Worm (Caenorhabditis elegans) whole organism, young adult: ENCODE results near the gene Y32H12A.7.

Experiments
- B0261.1 ChIP-seq: sonication (generic microtip); optimal IDR thresholded peaks from 2 replicates; lab custom pipeline; 2016; ENCODE audit warnings: mild to moderate bottlenecking, missing genetic modification characterization, moderate library complexity, missing compliant biosample characterization
- B0336.3 ChIP-seq: fragments of 200-800 bp; sonication (Bioruptor generic); IDR thresholded peaks from 2 replicates; pipeline ENCODE4 v1.3.6; 2022; ENCODE audit warnings: missing genetic modification characterization, missing compliant biosample characterization
- ZK185.1 ChIP-seq: sonication (generic microtip); optimal IDR thresholded peaks from 2 replicates; lab custom pipeline; 2016; ENCODE audit warnings: mild to moderate bottlenecking, missing genetic modification characterization, missing compliant biosample characterization; ENCODE audit not compliant: poor library complexity, severe bottlenecking
- ama-1 ChIP-seq, 3 experiments: fragments of 150-350 bp in 1 of 3; sonication (generic microtip) in 2 of 3; optimal IDR thresholded peaks; 2 replicates each; lab custom pipeline; 2014 to 2018; ENCODE audit warnings: missing biosample characterization in 2 of 3, missing genetic modification characterization in 2 of 3, missing genetic modification reagents in 2 of 3
- attf-6 ChIP-seq: fragments of 200-800 bp; sonication (Bioruptor generic); IDR thresholded peaks from 2 replicates; pipeline ENCODE4 v1.3.6; 2022; ENCODE audit warnings: missing genetic modification reagents, missing genetic modification characterization, missing compliant biosample characterization
- bed-2 ChIP-seq: fragments of 200-800 bp; sonication (Bioruptor generic); IDR thresholded peaks from 2 replicates; pipeline ENCODE4 v1.3.6; 2022; ENCODE audit warnings: missing genetic modification reagents, missing genetic modification characterization, missing compliant biosample characterization
- die-1 ChIP-seq: sonication (generic microtip); optimal IDR thresholded peaks from 2 replicates; lab custom pipeline; 2016; ENCODE audit warnings: missing genotype, mild to moderate bottlenecking, missing genetic modification characterization, missing compliant biosample characterization
- dpl-1 ChIP-seq: fragments of 150-350 bp; optimal IDR thresholded peaks from 2 replicates; lab custom pipeline; 2014; ENCODE audit warnings: missing biosample characterization, missing genetic modification reagents, missing genetic modification characterization
- egl-18 ChIP-seq: fragments of 200-800 bp; sonication (Bioruptor generic); IDR thresholded peaks from 2 replicates; pipeline ENCODE4 v1.3.6; 2022; ENCODE audit warnings: missing genetic modification reagents, missing genetic modification characterization, missing compliant biosample characterization
- egrh-3 ChIP-seq: fragments of 200-800 bp; sonication (Bioruptor generic); IDR thresholded peaks from 2 replicates; pipeline ENCODE4 v1.3.6; 2022; ENCODE audit warnings: missing genetic modification reagents, missing genetic modification characterization, missing compliant biosample characterization
- fkh-3 ChIP-seq: sonication (generic microtip); optimal IDR thresholded peaks from 2 replicates; lab custom pipeline; 2016; ENCODE audit warnings: mild to moderate bottlenecking, missing genetic modification characterization, missing compliant biosample characterization
- gei-17 ChIP-seq: fragments of 200-800 bp; sonication (Bioruptor generic); optimal IDR thresholded peaks from 2 replicates; lab custom pipeline; 2018; ENCODE audit warnings: mild to moderate bottlenecking, missing genetic modification characterization, missing compliant biosample characterization
- hlh-12 ChIP-seq: sonication (generic microtip); optimal IDR thresholded peaks from 2 replicates; lab custom pipeline; 2016; ENCODE audit warnings: missing genetic modification characterization, missing compliant biosample characterization
- hrde-1 ChIP-seq: sonication (generic microtip); optimal IDR thresholded peaks from 2 replicates; lab custom pipeline; 2016; ENCODE audit warnings: missing genetic modification characterization, mild to moderate bottlenecking, missing compliant biosample characterization, moderate library complexity, missing genotype, missing genetic modification reagents, borderline replicate concordance
- let-526 ChIP-seq: fragments of 200-800 bp; sonication (Bioruptor generic); IDR thresholded peaks from 2 replicates; pipeline ENCODE4 v1.3.6; 2022; ENCODE audit warnings: missing genetic modification reagents, missing genetic modification characterization, missing compliant biosample characterization
- lin-26 ChIP-seq: fragments of 200-800 bp; sonication (Bioruptor generic); IDR thresholded peaks from 2 replicates; pipeline ENCODE4 v1.3.6; 2022; ENCODE audit warnings: missing genetic modification reagents, missing genetic modification characterization, missing compliant biosample characterization
- lin-40 ChIP-seq: sonication (generic microtip); optimal IDR thresholded peaks from 2 replicates; lab custom pipeline; 2016; ENCODE audit warnings: missing genetic modification characterization, mild to moderate bottlenecking, missing compliant biosample characterization, missing genotype, missing genetic modification reagents
- lsl-1 ChIP-seq: fragments of 200-800 bp; sonication (Bioruptor generic); optimal IDR thresholded peaks from 2 replicates; lab custom pipeline; 2018; ENCODE audit warnings: mild to moderate bottlenecking, missing genetic modification characterization, moderate library complexity, missing compliant biosample characterization
- lsy-27 ChIP-seq: sonication (generic microtip); optimal IDR thresholded peaks from 2 replicates; lab custom pipeline; 2017; ENCODE audit warnings: missing genetic modification characterization, mild to moderate bottlenecking, missing compliant biosample characterization, antibody characterized with exemption, missing genotype, borderline replicate concordance; ENCODE audit not compliant: insufficient read depth
- mcd-1 ChIP-seq: fragments of 200-800 bp; sonication (Bioruptor generic); IDR thresholded peaks from 2 replicates; pipeline ENCODE4 v1.3.6; 2022; ENCODE audit warnings: missing genetic modification reagents, missing genetic modification characterization, missing compliant biosample characterization
- mel-28 ChIP-seq: sonication (generic microtip); optimal IDR thresholded peaks from 2 replicates; lab custom pipeline; 2016; ENCODE audit warnings: borderline replicate concordance, mild to moderate bottlenecking, missing genetic modification characterization, missing compliant biosample characterization
- mes-4 ChIP-seq: sonication (generic microtip); optimal IDR thresholded peaks from 2 replicates; lab custom pipeline; 2016; ENCODE audit warnings: missing genotype, missing genetic modification characterization, missing compliant biosample characterization
- mxl-1 ChIP-seq: sonication (generic microtip); optimal IDR thresholded peaks from 2 replicates; lab custom pipeline; 2016; ENCODE audit warnings: missing genetic modification characterization, missing compliant biosample characterization
- nfya-2 ChIP-seq: fragments of 200-800 bp; sonication (Bioruptor generic); IDR thresholded peaks from 2 replicates; pipeline ENCODE4 v1.3.6; 2022; ENCODE audit warnings: missing genetic modification reagents, missing genetic modification characterization, missing compliant biosample characterization
- nhr-80 ChIP-seq: sonication (generic microtip); optimal IDR thresholded peaks from 2 replicates; lab custom pipeline; 2016; ENCODE audit warnings: missing genetic modification characterization, missing compliant biosample characterization
- pha-4 ChIP-seq: fragments of 150-350 bp; sonication (generic microtip); optimal IDR thresholded peaks from 2 replicates; lab custom pipeline; 2014; ENCODE audit warnings: missing biosample characterization, missing genetic modification reagents, missing genetic modification characterization
- rec-8 ChIP-seq, 2 experiments: sonication (generic microtip); optimal IDR thresholded peaks; 2 replicates each; lab custom pipeline; 2016; ENCODE audit warnings: mild to moderate bottlenecking in 2 of 2, missing genetic modification characterization in 2 of 2, missing genetic modification reagents in 2 of 2, missing genotype in 2 of 2, missing biosample characterization in 1 of 2, missing compliant biosample characterization in 1 of 2, moderate library complexity in 1 of 2
- snpc-1.3 ChIP-seq: sonication (generic microtip); optimal IDR thresholded peaks from 2 replicates; lab custom pipeline; 2017; ENCODE audit warnings: missing genetic modification characterization, mild to moderate bottlenecking, missing compliant biosample characterization, antibody characterized with exemption, moderate library complexity, missing genotype, missing genetic modification reagents; ENCODE audit not compliant: insufficient read depth
- snpc-4 ChIP-seq, 5 experiments: fragments of 150-350 bp in 1 of 5; sonication (generic microtip) in 4 of 5; optimal IDR thresholded peaks; 2 replicates each; lab custom pipeline; 2014 to 2018; ENCODE audit warnings: missing genetic modification characterization in 5 of 5, missing biosample characterization in 3 of 5, antibody characterized with exemption in 2 of 5, mild to moderate bottlenecking in 2 of 5, missing compliant biosample characterization in 2 of 5, missing genotype in 2 of 5, moderate library complexity in 2 of 5, missing genetic modification reagents in 1 of 5
- somi-1 ChIP-seq: fragments of 200-800 bp; sonication (Bioruptor generic); optimal IDR thresholded peaks from 2 replicates; lab custom pipeline; 2018; ENCODE audit warnings: mild to moderate bottlenecking, missing genetic modification characterization, missing compliant biosample characterization
- tlf-1 ChIP-seq: fragments of 200-800 bp; sonication (Bioruptor generic); optimal IDR thresholded peaks from 2 replicates; lab custom pipeline; 2018; ENCODE audit warnings: mild to moderate bottlenecking, missing genetic modification characterization, missing compliant biosample characterization
- unc-62 ChIP-seq: fragments of 150-350 bp; optimal IDR thresholded peaks from 2 replicates; lab custom pipeline; 2014; ENCODE audit warnings: missing biosample characterization, missing genetic modification reagents, missing genetic modification characterization
- xnd-1 ChIP-seq: sonication (generic microtip); optimal IDR thresholded peaks from 2 replicates; lab custom pipeline; 2016; ENCODE audit warnings: missing genotype, missing genetic modification reagents, missing genetic modification characterization, missing compliant biosample characterization
- zfh-2 ChIP-seq: fragments of 200-800 bp; sonication (Bioruptor generic); conservative IDR thresholded peaks from 2 replicates; pipeline ENCODE4 v1.3.6; 2022; ENCODE audit warnings: missing genetic modification reagents, missing genetic modification characterization, missing compliant biosample characterization
- ztf-28 ChIP-seq: fragments of 200-800 bp; sonication (Bioruptor generic); IDR thresholded peaks from 2 replicates; pipeline ENCODE4 v1.3.6; 2022; ENCODE audit warnings: missing genetic modification reagents, missing genetic modification characterization, missing compliant biosample characterization
- ztf-3 ChIP-seq: fragments of 200-800 bp; sonication (Bioruptor generic); optimal IDR thresholded peaks from 2 replicates; lab custom pipeline; 2018; ENCODE audit warnings: mild to moderate bottlenecking, missing genetic modification characterization, missing compliant biosample characterization

Y32H12A.7 gene

ce11 chrIII:5419527-5419926 lies 34.3 kb upstream of the Y32H12A.7 start (continued):
- TF ChIP-seq mel-28 (tag; lab: Kevin White, UChicago): no peak

- TF ChIP-seq B0261.1 (tag; lab: Kevin White, UChicago): no peak
- no peak for TF ChIP-seq somi-1 (GFP tag; lab: Kevin White, UChicago)
- TF ChIP-seq lsy-27: no peak
- no peak for TF ChIP-seq hlh-12
- TF ChIP-seq lin-40 (tag; lab: Kevin White, UChicago): no peak
- TF ChIP-seq attf-6 (GFP tag; lab: Robert Waterston, UW): no peak
- no peak for TF ChIP-seq mxl-1
- TF ChIP-seq B0336.3 (GFP tag; lab: Robert Waterston, UW): no peak
- no peak for TF ChIP-seq mel-28 (tag; lab: Kevin White, UChicago)
- no peak for TF ChIP-seq unc-62 (GFP tag; lab: Kevin White, UChicago)
- TF ChIP-seq hrde-1 (tag; lab: Kevin White, UChicago): no peak
- no peak for TF ChIP-seq mcd-1
- no peak for TF ChIP-seq ztf-28 (GFP tag; lab: Robert Waterston, UW)
- TF ChIP-seq xnd-1 (tag; lab: Kevin White, UChicago): no peak
- TF ChIP-seq snpc-1.3 (tag; lab: Kevin White, UChicago): no peak
These were observed 32.7 kb upstream of the Y32H12A.7 start for ce11 chrIII:5417921-5418320.

ce11 chrIII:5413680-5414079 lies 28.5 kb upstream of the Y32H12A.7 start, which contains the start of gene grl-22:
Gene grl-22 (minus strand): TSS chrIII:5414011.
- TF ChIP-seq ZK185.1 (tag; lab: Kevin White, UChicago): no peak
- TF ChIP-seq zfh-2: peak; percentile 86
- no peak for TF ChIP-seq fkh-3 (tag; lab: Kevin White, UChicago)
- no peak for TF ChIP-seq dpl-1 (GFP tag; lab: Kevin White, UChicago)
- peak; percentile 64; the same call in 1 of the 2 replicates for TF ChIP-seq egrh-3 (GFP tag; lab: Robert Waterston, UW)

DNA sequence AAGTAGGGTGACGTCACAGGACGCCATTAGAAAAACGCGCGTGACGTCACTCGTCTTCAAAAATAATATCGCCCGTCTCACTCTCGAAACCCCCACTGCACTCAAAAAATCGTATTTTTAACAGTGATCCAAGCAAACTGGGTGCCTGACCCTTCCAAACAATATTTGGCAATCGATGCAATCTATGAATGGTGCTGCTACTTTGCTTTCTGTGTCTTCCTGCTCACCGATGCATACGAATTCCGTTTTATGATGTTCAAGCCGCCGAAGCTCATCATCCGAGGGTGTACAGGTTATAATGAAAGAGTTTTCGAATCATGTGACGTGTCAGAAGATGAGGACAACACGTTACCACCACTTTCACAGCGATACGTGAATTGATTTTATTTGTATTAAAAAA lies 22.4 kb upstream of the Y32H12A.7 start, which contains the start of gene W03A5.1:
W03A5.1 (plus strand) TSS at position 301 of the 400 bp plus-strand sequence.
- no peak for TF ChIP-seq egl-18 (GFP tag; lab: Robert Waterston, UW)
- TF ChIP-seq nfya-2 (GFP tag; lab: Robert Waterston, UW): no peak
- no peak for TF ChIP-seq tlf-1 (GFP tag; lab: Kevin White, UChicago)
- TF ChIP-seq gei-17 (GFP tag; lab: Kevin White, UChicago): no peak
- no peak for TF ChIP-seq mes-4
- no peak for TF ChIP-seq mxl-1
- TF ChIP-seq B0261.1 (tag; lab: Kevin White, UChicago): no peak
- no peak for TF ChIP-seq snpc-1.3 (tag; lab: Kevin White, UChicago)
- TF ChIP-seq unc-62 (GFP tag; lab: Kevin White, UChicago): no peak
- TF ChIP-seq bed-2 (GFP tag; lab: Robert Waterston, UW): no peak
- TF ChIP-seq rec-8 (tag; optimal IDR thresholded peaks at IDR 0.05; lab: Kevin White, UChicago): no peak
- no peak for TF ChIP-seq pha-4 (tag; lab: Kevin White, UChicago)
- TF ChIP-seq ama-1 (optimal IDR thresholded peaks at IDR 0.05; lab: Kevin White, UChicago): no peak
- TF ChIP-seq ama-1 (GFP tag; optimal IDR thresholded peaks at IDR 0.05; lab: Kevin White, UChicago): no peak
- no peak for TF ChIP-seq lin-26
- TF ChIP-seq snpc-4 (GFP tag; optimal IDR thresholded peaks at IDR 0.05; lab: Kevin White, UChicago): no peak
- TF ChIP-seq snpc-4 (tag; optimal IDR thresholded peaks at IDR 0.05; lab: Kevin White, UChicago): no peak
- no peak for TF ChIP-seq lsl-1
- no peak for TF ChIP-seq ztf-3 (GFP tag; lab: Kevin White, UChicago)
- TF ChIP-seq let-526 (GFP tag; lab: Robert Waterston, UW): no peak
- TF ChIP-seq die-1 (tag; lab: Kevin White, UChicago): no peak
- TF ChIP-seq nhr-80: no peak
